Worm (Caenorhabditis elegans) whole organism, L1 larva: ENCODE data around the gene dmsr-8.

ENCODE experiments used
- C04F5.9 ChIP-seq: sonication (generic microtip); optimal IDR thresholded peaks from 2 replicates; lab custom pipeline; 2016; ENCODE audit warnings: missing genetic modification characterization, missing compliant biosample characterization
- F16B12.6 ChIP-seq: fragments of 150-350 bp; optimal IDR thresholded peaks from 2 replicates; lab custom pipeline; 2014; ENCODE audit warnings: missing biosample characterization, missing genetic modification characterization
- Y116A8C.19 ChIP-seq: sonication (generic microtip); optimal IDR thresholded peaks from 2 replicates; lab custom pipeline; 2016; ENCODE audit warnings: missing compliant biosample characterization, missing genetic modification characterization, borderline replicate concordance
- aly-2 ChIP-seq: fragments of 150-350 bp; optimal IDR thresholded peaks from 2 replicates; lab custom pipeline; 2014; ENCODE audit warnings: missing biosample characterization, missing genetic modification characterization
- ama-1 ChIP-seq: fragments of 150-350 bp; optimal IDR thresholded peaks from 2 replicates; lab custom pipeline; 2014
- blmp-1 ChIP-seq: fragments of 150-350 bp; optimal IDR thresholded peaks from 2 replicates; lab custom pipeline; 2014; ENCODE audit warnings: missing biosample characterization, missing genetic modification characterization
- ceh-63 ChIP-seq: fragments of 200-800 bp; sonication (Bioruptor generic); optimal IDR thresholded peaks from 2 replicates; lab custom pipeline; 2018; ENCODE audit warnings: mild to moderate bottlenecking, missing genetic modification characterization, missing compliant biosample characterization
- ceh-82 ChIP-seq, 3 experiments: fragments of 150-350 bp in 1 of 3; sonication (generic microtip) in 2 of 3; optimal IDR thresholded peaks; 2 replicates each; lab custom pipeline; 2014 to 2017; ENCODE audit warnings: missing biosample characterization in 3 of 3, missing genetic modification characterization in 3 of 3
- ceh-88 ChIP-seq: fragments of 200-800 bp; sonication (Bioruptor generic); IDR thresholded peaks from 2 replicates; pipeline ENCODE4 v1.3.6; 2022; ENCODE audit warnings: missing genetic modification characterization, missing compliant biosample characterization
- ceh-90 ChIP-seq: sonication (generic microtip); optimal IDR thresholded peaks from 2 replicates; lab custom pipeline; 2016; ENCODE audit warnings: missing genetic modification characterization, missing compliant biosample characterization
- dpl-1 ChIP-seq, 3 experiments: fragments of 150-350 bp in 2 of 3; sonication (generic microtip) in 1 of 3; optimal IDR thresholded peaks; 2 replicates each; lab custom pipeline; 2014 to 2017; ENCODE audit warnings: missing biosample characterization in 3 of 3, missing genetic modification characterization in 3 of 3, missing genetic modification reagents in 3 of 3
- dsc-1 ChIP-seq: sonication (generic microtip); optimal IDR thresholded peaks from 2 replicates; lab custom pipeline; 2016; ENCODE audit warnings: mild to moderate bottlenecking, missing genetic modification characterization, missing compliant biosample characterization
- efl-1 ChIP-seq, 4 experiments: fragments of 150-350 bp; optimal IDR thresholded peaks in 3 of 4; peaks in 1 of 4; 1 replicate in 1 of 4; 2 replicates in 3 of 4; lab custom pipeline; 2014; ENCODE audit warnings: missing biosample characterization in 2 of 4, missing genetic modification characterization in 2 of 4, missing genetic modification reagents in 2 of 4
- efl-3 ChIP-seq: fragments of 200-800 bp; sonication (Bioruptor generic); optimal IDR thresholded peaks from 2 replicates; lab custom pipeline; 2018; ENCODE audit warnings: mild to moderate bottlenecking, missing genetic modification characterization, missing compliant biosample characterization
- egl-13 ChIP-seq: sonication (generic microtip); optimal IDR thresholded peaks from 2 replicates; lab custom pipeline; 2016; ENCODE audit warnings: missing genotype, missing genetic modification reagents, missing genetic modification characterization, missing compliant biosample characterization
- egl-27 ChIP-seq, 2 experiments: fragments of 150-350 bp in 1 of 2; sonication (generic microtip); optimal IDR thresholded peaks; 3 replicates each; lab custom pipeline; 2017 to 2018; ENCODE audit warnings: missing biosample characterization in 2 of 2, missing genetic modification characterization in 2 of 2, missing genetic modification reagents in 2 of 2
- elt-2 ChIP-seq: sonication (generic microtip); optimal IDR thresholded peaks from 2 replicates; lab custom pipeline; 2016; ENCODE audit warnings: missing genetic modification characterization, mild to moderate bottlenecking, inconsistent platforms, missing compliant biosample characterization, missing genetic modification reagents
- elt-3 ChIP-seq, 6 experiments: fragments of 150-350 bp in 1 of 6; sonication (generic microtip); optimal IDR thresholded peaks; 2 replicates each; lab custom pipeline; 2017 to 2018; ENCODE audit warnings: missing biosample characterization in 6 of 6, missing genetic modification characterization in 6 of 6, inconsistent platforms in 1 of 6
- ets-5 ChIP-seq: fragments of 200-800 bp; sonication (Bioruptor generic); IDR thresholded peaks from 2 replicates; pipeline ENCODE4 v1.3.6; 2022; ENCODE audit warnings: missing genetic modification characterization, missing compliant biosample characterization
- fkh-4 ChIP-seq: sonication (generic microtip); optimal IDR thresholded peaks from 2 replicates; lab custom pipeline; 2016; ENCODE audit warnings: missing compliant biosample characterization, missing genetic modification characterization, borderline replicate concordance
- fkh-8 ChIP-seq: sonication (generic microtip); optimal IDR thresholded peaks from 2 replicates; lab custom pipeline; 2016; ENCODE audit warnings: mild to moderate bottlenecking, missing genetic modification characterization, missing compliant biosample characterization
- fos-1 ChIP-seq: fragments of 150-350 bp; optimal IDR thresholded peaks from 2 replicates; lab custom pipeline; 2014; ENCODE audit warnings: missing biosample characterization, missing genetic modification characterization
- grh-1 ChIP-seq: fragments of 200-800 bp; sonication (Bioruptor generic); IDR thresholded peaks from 2 replicates; pipeline ENCODE4 v1.3.6; 2022; ENCODE audit warnings: missing genetic modification reagents, missing genetic modification characterization, missing compliant biosample characterization
- irx-1 ChIP-seq: sonication (generic microtip); optimal IDR thresholded peaks from 2 replicates; lab custom pipeline; 2016; ENCODE audit warnings: missing genetic modification characterization, missing compliant biosample characterization
- jun-1 ChIP-seq: fragments of 150-350 bp; optimal IDR thresholded peaks from 2 replicates; lab custom pipeline; 2014; ENCODE audit warnings: missing biosample characterization, missing genetic modification reagents, missing genetic modification characterization
- lin-14 ChIP-seq: fragments of 200-800 bp; sonication (Bioruptor generic); optimal IDR thresholded peaks from 2 replicates; lab custom pipeline; 2018; ENCODE audit warnings: mild to moderate bottlenecking, missing genetic modification characterization, moderate library complexity, missing compliant biosample characterization
- lir-3 ChIP-seq: sonication (generic microtip); optimal IDR thresholded peaks from 2 replicates; lab custom pipeline; 2016; ENCODE audit warnings: mild to moderate bottlenecking, missing genetic modification characterization, moderate library complexity, missing compliant biosample characterization; ENCODE audit not compliant: poor library complexity
- lsy-2 ChIP-seq, 2 experiments: fragments of 150-350 bp; optimal IDR thresholded peaks; 2 replicates each; lab custom pipeline; 2014; ENCODE audit warnings: missing biosample characterization in 2 of 2, missing genetic modification characterization in 2 of 2
- mab-9 ChIP-seq: fragments of 200-800 bp; sonication (Bioruptor generic); IDR thresholded peaks from 2 replicates; pipeline ENCODE4 v1.3.6; 2022; ENCODE audit warnings: missing genetic modification reagents, missing genetic modification characterization, missing compliant biosample characterization
- mef-2 ChIP-seq: fragments of 150-350 bp; optimal IDR thresholded peaks from 2 replicates; lab custom pipeline; 2014; ENCODE audit warnings: missing biosample characterization, missing genetic modification characterization
- nhr-11 ChIP-seq: fragments of 150-350 bp; optimal IDR thresholded peaks from 2 replicates; lab custom pipeline; 2014; ENCODE audit warnings: missing biosample characterization, missing genetic modification characterization
- nhr-12 ChIP-seq: sonication (generic microtip); optimal IDR thresholded peaks from 2 replicates; lab custom pipeline; 2017; ENCODE audit warnings: missing biosample characterization, missing genetic modification characterization
- nhr-19 ChIP-seq: fragments of 200-800 bp; sonication (Bioruptor generic); conservative IDR thresholded peaks from 2 replicates; pipeline ENCODE4 v1.3.6; 2022; ENCODE audit warnings: missing genetic modification characterization, missing compliant biosample characterization
- nhr-237 ChIP-seq: fragments of 150-350 bp; optimal IDR thresholded peaks from 2 replicates; lab custom pipeline; 2014; ENCODE audit warnings: missing biosample characterization, missing genetic modification characterization
- nhr-28 ChIP-seq: fragments of 150-350 bp; optimal IDR thresholded peaks from 2 replicates; lab custom pipeline; 2014; ENCODE audit warnings: missing biosample characterization, missing genetic modification characterization
- nhr-71 ChIP-seq: sonication (generic microtip); optimal IDR thresholded peaks from 2 replicates; lab custom pipeline; 2016; ENCODE audit warnings: mild to moderate bottlenecking, missing genetic modification characterization, moderate library complexity, missing compliant biosample characterization
- nhr-76 ChIP-seq: sonication (generic microtip); optimal IDR thresholded peaks from 2 replicates; lab custom pipeline; 2017; ENCODE audit warnings: missing biosample characterization, missing genetic modification characterization
- nhr-85 ChIP-seq: sonication (generic microtip); peaks from one replicate; lab custom pipeline; 2016; ENCODE audit warnings: missing genetic modification characterization, inconsistent platforms, missing compliant biosample characterization
- nhr-90 ChIP-seq: sonication (generic microtip); optimal IDR thresholded peaks from 2 replicates; lab custom pipeline; 2016; ENCODE audit warnings: mild to moderate bottlenecking, missing genetic modification characterization, missing compliant biosample characterization; ENCODE audit not compliant: poor library complexity
- pax-3 ChIP-seq: fragments of 200-800 bp; sonication (Bioruptor generic); optimal IDR thresholded peaks from 2 replicates; lab custom pipeline; 2018; ENCODE audit warnings: mild to moderate bottlenecking, missing genetic modification characterization, moderate library complexity, missing compliant biosample characterization
- rnt-1 ChIP-seq: sonication (generic microtip); optimal IDR thresholded peaks from 2 replicates; lab custom pipeline; 2016; ENCODE audit warnings: mild to moderate bottlenecking, missing genetic modification characterization, moderate library complexity, missing compliant biosample characterization
- skn-1 ChIP-seq: fragments of 150-350 bp; optimal IDR thresholded peaks from 2 replicates; lab custom pipeline; 2014; ENCODE audit warnings: missing biosample characterization, missing genetic modification characterization
- snu-23 ChIP-seq: sonication (generic microtip); optimal IDR thresholded peaks from 2 replicates; lab custom pipeline; 2016; ENCODE audit warnings: missing genetic modification characterization, missing compliant biosample characterization
- sox-4 ChIP-seq: sonication (generic microtip); optimal IDR thresholded peaks from 2 replicates; lab custom pipeline; 2016; ENCODE audit warnings: missing genetic modification characterization, missing compliant biosample characterization
- tlp-1 ChIP-seq: fragments of 150-350 bp; optimal IDR thresholded peaks from 2 replicates; lab custom pipeline; 2014; ENCODE audit warnings: missing biosample characterization, missing genetic modification characterization
- unc-30 ChIP-seq: sonication (generic microtip); optimal IDR thresholded peaks from 2 replicates; lab custom pipeline; 2017; ENCODE audit warnings: missing biosample characterization, missing genetic modification characterization
- unc-86 ChIP-seq: sonication (generic microtip); optimal IDR thresholded peaks from 2 replicates; lab custom pipeline; 2016; ENCODE audit warnings: missing genetic modification characterization, missing compliant biosample characterization
- unc-98 ChIP-seq: fragments of 200-800 bp; sonication (Bioruptor generic); IDR thresholded peaks from 2 replicates; pipeline ENCODE4 v1.3.6; 2022; ENCODE audit warnings: missing genetic modification characterization, missing compliant biosample characterization
- vab-15 ChIP-seq: sonication (generic microtip); optimal IDR thresholded peaks from 2 replicates; lab custom pipeline; 2017; ENCODE audit warnings: missing genotype, mild to moderate bottlenecking, missing genetic modification characterization, missing compliant biosample characterization
- ztf-4 ChIP-seq: fragments of 150-350 bp; optimal IDR thresholded peaks from 2 replicates; lab custom pipeline; 2014; ENCODE audit warnings: missing biosample characterization, missing genetic modification characterization

dmsr-8 gene

DNA sequence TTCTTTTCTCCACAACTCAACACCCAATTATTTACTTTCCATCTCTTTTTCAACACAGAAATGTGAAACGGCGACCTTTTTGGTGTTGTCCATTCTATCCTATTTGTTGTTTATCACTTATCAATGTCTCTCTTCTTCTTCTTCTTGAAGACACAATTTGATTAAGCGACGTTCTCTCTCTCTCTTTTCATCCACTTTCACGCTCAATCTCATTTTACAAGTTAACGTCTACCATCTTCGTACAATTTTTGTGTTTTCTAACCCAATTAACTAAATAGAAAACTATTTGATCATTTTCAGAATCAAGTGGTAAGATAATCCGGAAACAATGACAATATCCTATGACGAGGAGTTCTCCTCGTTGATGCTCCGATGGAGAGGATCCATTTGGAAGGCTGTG, 43.5 kb upstream of the dmsr-8 start, which contains the start of gene best-14:
Gene best-14 (plus strand): TSS at position 301 of the 400 bp plus-strand sequence.
- TF ChIP-seq blmp-1 (peak; percentile 64), lin-14 (GFP tag; lab: Kevin White, UChicago) (peak; percentile 10), ceh-90 (no peak), efl-3 (GFP tag; lab: Kevin White, UChicago) (no peak), nhr-11 (tag; lab: Kevin White, UChicago) (no peak), fkh-8 (tag; lab: Kevin White, UChicago) (no peak), ceh-82 (tag; optimal IDR thresholded peaks at IDR 0.05; lab: Kevin White, UChicago) (no peak)
- TF ChIP-seq, all 84 proteins: peak for 2

DNA sequence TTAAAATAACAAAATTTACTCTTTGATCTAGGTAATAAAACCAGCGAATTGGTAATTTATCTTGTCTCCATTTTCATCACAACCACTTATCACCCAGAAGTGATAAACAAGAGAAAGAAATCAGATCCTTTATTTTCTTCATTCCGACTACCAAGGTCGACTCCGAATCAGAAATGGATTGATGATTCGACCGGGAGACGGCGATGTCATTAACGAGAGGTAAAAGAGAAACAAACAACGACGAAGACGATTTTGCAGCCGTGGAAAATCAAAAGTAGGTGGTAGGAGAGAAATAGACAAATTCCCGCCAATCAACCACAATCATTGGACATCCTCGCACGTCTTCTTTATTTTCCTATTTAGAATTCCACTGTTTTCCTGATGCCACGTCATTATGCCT, 42.9 kb upstream of the dmsr-8 start:
- TF ChIP-seq egl-13 (tag; lab: Kevin White, UChicago), result no peak
- TF ChIP-seq dpl-1 (GFP tag; optimal IDR thresholded peaks at IDR 0.05; lab: Kevin White, UChicago), result peak in 1 of 3 experiments; percentile 14
- TF ChIP-seq mab-9 (GFP tag; lab: Robert Waterston, UW), result no peak
- peak; percentile 87 for TF ChIP-seq nhr-85 (tag; lab: Kevin White, UChicago)
- TF ChIP-seq nhr-76 (tag; lab: Kevin White, UChicago), result no peak
- no peak for TF ChIP-seq irx-1 (tag; lab: Kevin White, UChicago)
- no peak for TF ChIP-seq unc-86 (tag; lab: Kevin White, UChicago)
- TF ChIP-seq ceh-63, result no peak
- peak; percentile 41 for TF ChIP-seq nhr-71
- TF ChIP-seq mef-2 (tag; lab: Kevin White, UChicago), result no peak
- no peak for TF ChIP-seq elt-2 (tag; lab: Kevin White, UChicago)
- no peak for TF ChIP-seq efl-1 (optimal IDR thresholded peaks at IDR 0.05; lab: Kevin White, UChicago)
- peak in 1 of 2 experiments; percentile 67 for TF ChIP-seq efl-1 (GFP tag; optimal IDR thresholded peaks at IDR 0.05 in 1 of 2; lab: Kevin White, UChicago)
- TF ChIP-seq nhr-19, result peak; percentile 7; the same call in 1 of the 2 replicates
- TF ChIP-seq egl-27 (tag; optimal IDR thresholded peaks at IDR 0.05; lab: Kevin White, UChicago), result no peak
- no peak for TF ChIP-seq ztf-4
- TF ChIP-seq fkh-4 (tag; lab: Kevin White, UChicago), result no peak
- no peak for TF ChIP-seq nhr-12 (tag; lab: Kevin White, UChicago)
- TF ChIP-seq nhr-28 (tag; lab: Kevin White, UChicago), result no peak
- TF ChIP-seq tlp-1 (tag; lab: Kevin White, UChicago), result no peak
- TF ChIP-seq sox-4, result no peak
- TF ChIP-seq Y116A8C.19 (tag; lab: Kevin White, UChicago), result no peak
- peak; percentile 71 for TF ChIP-seq vab-15 (tag; lab: Kevin White, UChicago)
- 0 out of 2 replicates have a peak, but pooled peaks have one; percentile 19 for TF ChIP-seq grh-1 (GFP tag; lab: Robert Waterston, UW)
- no peak for TF ChIP-seq C04F5.9 (tag; lab: Kevin White, UChicago)
- TF ChIP-seq unc-30, result no peak
- TF ChIP-seq fos-1, result no peak
- TF ChIP-seq elt-3 (tag; optimal IDR thresholded peaks at IDR 0.05; lab: Kevin White, UChicago), result peak in 5 of 6 experiments; percentile 45 to 80 (median 69)
- TF ChIP-seq skn-1 (tag; lab: Kevin White, UChicago), result no peak
- no peak for TF ChIP-seq nhr-237 (tag; lab: Kevin White, UChicago)
- TF ChIP-seq ceh-88 (GFP tag; lab: Robert Waterston, UW), result no peak
- TF ChIP-seq lsy-2 (tag; optimal IDR thresholded peaks at IDR 0.05; lab: Kevin White, UChicago), result no peak
- TF ChIP-seq ets-5 (GFP tag; lab: Robert Waterston, UW), result no peak
- TF ChIP-seq ama-1 (lab: Kevin White, UChicago), result no peak
- no peak for TF ChIP-seq aly-2 (tag; lab: Kevin White, UChicago)
- peak; percentile 90 for TF ChIP-seq blmp-1
- TF ChIP-seq efl-3 (GFP tag; lab: Kevin White, UChicago), result no peak
- no peak for TF ChIP-seq unc-98 (GFP tag; lab: Robert Waterston, UW)
- TF ChIP-seq jun-1 (tag; lab: Kevin White, UChicago), result no peak
- no peak for TF ChIP-seq lir-3 (tag; lab: Kevin White, UChicago)
- TF ChIP-seq nhr-11 (tag; lab: Kevin White, UChicago), result no peak
- TF ChIP-seq snu-23 (GFP tag; lab: Kevin White, UChicago), result no peak
- TF ChIP-seq dsc-1 (tag; lab: Kevin White, UChicago), result no peak
- TF ChIP-seq ceh-90, result no peak
- no peak for TF ChIP-seq ceh-82 (tag; optimal IDR thresholded peaks at IDR 0.05; lab: Kevin White, UChicago)
- no peak for TF ChIP-seq rnt-1
- TF ChIP-seq pax-3 (tag; lab: Kevin White, UChicago), result no peak
- no peak for TF ChIP-seq F16B12.6
- TF ChIP-seq nhr-90 (tag; lab: Kevin White, UChicago), result no peak
